Worm (Caenorhabditis elegans) whole organism, L4 larva: ENCODE data around the gene melo-3.
A peak's percentile ranks its signal among the peaks of the same experiment; 100 is the strongest.

Experiments
- D1046.2 ChIP-seq: fragments of 200-800 bp; sonication (Bioruptor generic); IDR thresholded peaks from 2 replicates; pipeline ENCODE4 v1.3.6; 2022; ENCODE audit warnings: missing genetic modification characterization, missing compliant biosample characterization
- F10B5.3 ChIP-seq: sonication (generic microtip); optimal IDR thresholded peaks from 2 replicates; lab custom pipeline; 2016; ENCODE audit warnings: mild to moderate bottlenecking, missing genetic modification characterization, missing compliant biosample characterization
- F37D6.2 ChIP-seq: sonication (generic microtip); optimal IDR thresholded peaks from 2 replicates; lab custom pipeline; 2016; ENCODE audit warnings: mild to moderate bottlenecking, missing genetic modification characterization, missing compliant biosample characterization
- F44E2.7 ChIP-seq: fragments of 200-800 bp; sonication (Bioruptor generic); IDR thresholded peaks from 2 replicates; pipeline ENCODE4 v2.1.2; 2022; ENCODE audit warnings: missing genetic modification characterization, missing compliant biosample characterization
- R02D3.7 ChIP-seq: fragments of 150-350 bp; sonication (generic microtip); optimal IDR thresholded peaks from 3 replicates; lab custom pipeline; 2014; ENCODE audit warnings: missing biosample characterization, missing genetic modification characterization
- Y48G9A.11 ChIP-seq: fragments of 200-800 bp; sonication (Bioruptor generic); IDR thresholded peaks from 2 replicates; pipeline ENCODE4 v1.3.6; 2022; ENCODE audit warnings: missing genetic modification reagents, missing genetic modification characterization, missing compliant biosample characterization
- aly-2 ChIP-seq: sonication (generic microtip); optimal IDR thresholded peaks from 2 replicates; lab custom pipeline; 2018; ENCODE audit warnings: missing biosample characterization, missing genetic modification characterization
- arid-1 ChIP-seq: fragments of 200-800 bp; sonication (Bioruptor generic); conservative IDR thresholded peaks from 2 replicates; pipeline ENCODE4 v1.3.6; 2022; ENCODE audit warnings: missing genetic modification reagents, missing genetic modification characterization, missing compliant biosample characterization
- attf-4 ChIP-seq: sonication (generic microtip); optimal IDR thresholded peaks from 3 replicates; lab custom pipeline; 2017; ENCODE audit warnings: missing biosample characterization, missing genetic modification characterization
- ces-1 ChIP-seq: fragments of 150-350 bp; sonication (generic microtip); optimal IDR thresholded peaks from 4 replicates; lab custom pipeline; 2014; ENCODE audit warnings: missing biosample characterization, missing genetic modification reagents, missing genetic modification characterization
- daf-8 ChIP-seq: fragments of 200-800 bp; sonication (Bioruptor generic); IDR thresholded peaks from 2 replicates; pipeline ENCODE4 v1.3.6; 2022; ENCODE audit warnings: missing genetic modification characterization, missing compliant biosample characterization
- dmd-8 ChIP-seq: fragments of 200-800 bp; sonication (Bioruptor generic); IDR thresholded peaks from 2 replicates; pipeline ENCODE4 v1.3.6; 2022; ENCODE audit warnings: missing genetic modification characterization, missing compliant biosample characterization
- dmd-9 ChIP-seq: fragments of 200-800 bp; sonication (Bioruptor generic); IDR thresholded peaks from 2 replicates; pipeline ENCODE4 v1.3.6; 2022; ENCODE audit warnings: missing genetic modification reagents, missing genetic modification characterization, missing compliant biosample characterization
- dpl-1 ChIP-seq: fragments of 150-350 bp; optimal IDR thresholded peaks from 2 replicates; lab custom pipeline; 2014; ENCODE audit warnings: missing biosample characterization, missing genetic modification reagents, missing genetic modification characterization
- duxl-1 ChIP-seq: sonication (generic microtip); optimal IDR thresholded peaks from 2 replicates; lab custom pipeline; 2016; ENCODE audit warnings: mild to moderate bottlenecking, missing genetic modification characterization, moderate library complexity, missing compliant biosample characterization; ENCODE audit not compliant: poor library complexity
- dve-1 ChIP-seq: sonication (generic microtip); optimal IDR thresholded peaks from 2 replicates; lab custom pipeline; 2017; ENCODE audit warnings: antibody characterized with exemption, mild to moderate bottlenecking, missing genetic modification characterization, missing compliant biosample characterization; ENCODE audit not compliant: insufficient read depth
- hlh-11 ChIP-seq: fragments of 200-800 bp; sonication (Bioruptor generic); optimal IDR thresholded peaks from 2 replicates; lab custom pipeline; 2018; ENCODE audit warnings: mild to moderate bottlenecking, missing genetic modification characterization, missing compliant biosample characterization
- hlh-30 ChIP-seq: sonication (generic microtip); optimal IDR thresholded peaks from 2 replicates; lab custom pipeline; 2017; ENCODE audit warnings: antibody characterized with exemption, mild to moderate bottlenecking, missing genetic modification characterization, missing compliant biosample characterization; ENCODE audit not compliant: insufficient read depth
- jun-1 ChIP-seq: fragments of 150-350 bp; optimal IDR thresholded peaks from 2 replicates; lab custom pipeline; 2014; ENCODE audit warnings: missing biosample characterization, missing genetic modification reagents, missing genetic modification characterization
- lin-1 ChIP-seq: fragments of 200-800 bp; sonication (Bioruptor generic); IDR thresholded peaks from 2 replicates; pipeline ENCODE4 v1.3.6; 2022; ENCODE audit warnings: missing genetic modification reagents, missing genetic modification characterization, missing compliant biosample characterization
- lin-15B ChIP-seq: fragments of 150-350 bp; sonication (generic microtip); optimal IDR thresholded peaks from 3 replicates; lab custom pipeline; 2014; ENCODE audit warnings: missing biosample characterization, missing genetic modification characterization
- lin-38 ChIP-seq: fragments of 200-800 bp; sonication (Bioruptor generic); IDR thresholded peaks from 2 replicates; pipeline ENCODE4 v1.3.6; 2022; ENCODE audit warnings: missing genetic modification reagents, missing genetic modification characterization, missing compliant biosample characterization
- lin-39 ChIP-seq: fragments of 150-350 bp; optimal IDR thresholded peaks from 2 replicates; lab custom pipeline; 2014; ENCODE audit warnings: missing biosample characterization, missing genetic modification reagents, missing genetic modification characterization
- lir-3 ChIP-seq: sonication (generic microtip); optimal IDR thresholded peaks from 2 replicates; lab custom pipeline; 2016; ENCODE audit warnings: mild to moderate bottlenecking, missing genetic modification characterization, missing compliant biosample characterization
- lsy-2 ChIP-seq, 2 experiments: fragments of 150-350 bp in 1 of 2; sonication (generic microtip) in 1 of 2; optimal IDR thresholded peaks; 2 replicates each; lab custom pipeline; 2014 to 2017; ENCODE audit warnings: missing biosample characterization in 2 of 2, missing genetic modification characterization in 2 of 2
- madf-9 ChIP-seq: fragments of 200-800 bp; sonication (Bioruptor generic); conservative IDR thresholded peaks from 2 replicates; pipeline ENCODE4 v1.3.6; 2022; ENCODE audit warnings: missing genetic modification reagents, missing genetic modification characterization, missing compliant biosample characterization
- mdl-1 ChIP-seq, 2 experiments: fragments of 150-350 bp in 1 of 2; sonication (generic microtip) in 1 of 2; optimal IDR thresholded peaks; 2 replicates each; lab custom pipeline; 2014 to 2017; ENCODE audit warnings: missing biosample characterization in 2 of 2, missing genetic modification characterization in 2 of 2
- mdt-29 ChIP-seq: fragments of 200-800 bp; sonication (Bioruptor generic); IDR thresholded peaks from 2 replicates; pipeline ENCODE4 v1.3.6; 2022; ENCODE audit warnings: missing genetic modification reagents, missing genetic modification characterization, missing compliant biosample characterization
- mes-2 ChIP-seq: sonication (generic microtip); optimal IDR thresholded peaks from 2 replicates; lab custom pipeline; 2016; ENCODE audit warnings: missing genotype, mild to moderate bottlenecking, missing genetic modification characterization, missing compliant biosample characterization; ENCODE audit not compliant: poor library complexity, severe bottlenecking
- mxl-2 ChIP-seq: fragments of 200-800 bp; sonication (Bioruptor generic); conservative IDR thresholded peaks from 2 replicates; pipeline ENCODE4 v1.3.6; 2022; ENCODE audit warnings: missing genetic modification reagents, missing genetic modification characterization, missing compliant biosample characterization
- nhr-10 ChIP-seq: fragments of 150-350 bp; optimal IDR thresholded peaks from 2 replicates; lab custom pipeline; 2014; ENCODE audit warnings: missing biosample characterization, missing genetic modification characterization
- nhr-111 ChIP-seq: fragments of 200-800 bp; sonication (Bioruptor generic); optimal IDR thresholded peaks from 2 replicates; lab custom pipeline; 2018; ENCODE audit warnings: mild to moderate bottlenecking, missing genetic modification characterization, missing compliant biosample characterization
- nhr-237 ChIP-seq: sonication (generic microtip); optimal IDR thresholded peaks from 2 replicates; lab custom pipeline; 2017; ENCODE audit warnings: missing biosample characterization, missing genetic modification characterization
- nhr-25 ChIP-seq: sonication (generic microtip); optimal IDR thresholded peaks from 2 replicates; lab custom pipeline; 2017; ENCODE audit warnings: missing genetic modification characterization, mild to moderate bottlenecking, missing compliant biosample characterization, antibody characterized with exemption, moderate library complexity, borderline replicate concordance; ENCODE audit not compliant: insufficient read depth
- nhr-28 ChIP-seq: fragments of 150-350 bp; optimal IDR thresholded peaks from 2 replicates; lab custom pipeline; 2014; ENCODE audit warnings: missing biosample characterization, missing genetic modification characterization
- nhr-42 ChIP-seq: fragments of 200-800 bp; sonication (Bioruptor generic); IDR thresholded peaks from 2 replicates; pipeline ENCODE4 v1.3.6; 2022; ENCODE audit warnings: missing genetic modification characterization, missing compliant biosample characterization
- nhr-48 ChIP-seq: sonication (generic microtip); optimal IDR thresholded peaks from 2 replicates; lab custom pipeline; 2016; ENCODE audit warnings: mild to moderate bottlenecking, missing genetic modification characterization, missing compliant biosample characterization
- nhr-6 ChIP-seq: fragments of 150-350 bp; optimal IDR thresholded peaks from 2 replicates; lab custom pipeline; 2014; ENCODE audit warnings: missing biosample characterization, missing genetic modification characterization
- pha-4 ChIP-seq, 2 experiments: fragments of 150-350 bp in 1 of 2; fragments of 200-800 bp in 1 of 2; sonication (Bioruptor generic) in 1 of 2; IDR thresholded peaks in 1 of 2; optimal IDR thresholded peaks in 1 of 2; 2 replicates each; pipeline versions ENCODE4 v1.3.6 to Lab custom; 2014 to 2022; ENCODE audit warnings: missing genetic modification characterization in 2 of 2, missing genetic modification reagents in 2 of 2, missing biosample characterization in 1 of 2, missing compliant biosample characterization in 1 of 2
- php-3 ChIP-seq: fragments of 200-800 bp; sonication (Bioruptor generic); IDR thresholded peaks from 2 replicates; pipeline ENCODE4 v1.3.6; 2022; ENCODE audit warnings: missing genetic modification reagents, missing genetic modification characterization, missing compliant biosample characterization
- rbr-2 ChIP-seq: sonication (generic microtip); optimal IDR thresholded peaks from 2 replicates; lab custom pipeline; 2016; ENCODE audit warnings: missing genotype, missing genetic modification characterization, missing compliant biosample characterization
- skn-1 ChIP-seq: fragments of 150-350 bp; optimal IDR thresholded peaks from 2 replicates; lab custom pipeline; 2014; ENCODE audit warnings: missing biosample characterization, missing genetic modification characterization
- snpc-1.2 ChIP-seq: fragments of 200-800 bp; sonication (Bioruptor generic); IDR thresholded peaks from 2 replicates; pipeline ENCODE4 v1.3.6; 2022; ENCODE audit warnings: missing genetic modification reagents, missing genetic modification characterization, missing compliant biosample characterization
- spr-1 ChIP-seq: sonication (generic microtip); optimal IDR thresholded peaks from 2 replicates; lab custom pipeline; 2016; ENCODE audit warnings: mild to moderate bottlenecking, missing genetic modification characterization, missing compliant biosample characterization
- spr-3 ChIP-seq: fragments of 200-800 bp; sonication (Bioruptor generic); optimal IDR thresholded peaks from 2 replicates; lab custom pipeline; 2018; ENCODE audit warnings: mild to moderate bottlenecking, missing genetic modification characterization, missing compliant biosample characterization
- tag-97 ChIP-seq: fragments of 200-800 bp; sonication (Bioruptor generic); IDR thresholded peaks from 2 replicates; pipeline ENCODE4 v1.3.6; 2022; ENCODE audit warnings: missing genetic modification characterization, missing compliant biosample characterization
- vab-7 ChIP-seq: fragments of 200-800 bp; sonication (Bioruptor generic); IDR thresholded peaks from 2 replicates; pipeline ENCODE4 v1.3.6; 2022; ENCODE audit warnings: missing genetic modification reagents, missing genetic modification characterization, missing compliant biosample characterization
- zag-1 ChIP-seq: fragments of 150-350 bp; optimal IDR thresholded peaks from 2 replicates; lab custom pipeline; 2014; ENCODE audit warnings: missing biosample characterization, missing genetic modification characterization
- ztf-7 ChIP-seq: fragments of 150-350 bp; optimal IDR thresholded peaks from 2 replicates; lab custom pipeline; 2014; ENCODE audit warnings: missing biosample characterization, missing genetic modification characterization

Gene melo-3

ce11 chrV:15071015-15071810 lies 34.5 kb upstream of the melo-3 start, which contains the start of gene unc-76 (continued):
- TF ChIP-seq nhr-25: no peak
- TF ChIP-seq lir-3: no peak
- TF ChIP-seq hlh-30 (tag; lab: Kevin White, UChicago): peak; percentile 48
- no peak for TF ChIP-seq R02D3.7
- no peak for TF ChIP-seq F10B5.3
- peak; percentile 27 for TF ChIP-seq dpl-1 (GFP tag; lab: Kevin White, UChicago)
- no peak for TF ChIP-seq php-3 (GFP tag; lab: Robert Waterston, UW)
- TF ChIP-seq mdt-29 (GFP tag; lab: Robert Waterston, UW): no peak
- TF ChIP-seq dmd-9 (GFP tag; lab: Robert Waterston, UW): no peak
- TF ChIP-seq ces-1 (GFP tag; lab: Kevin White, UChicago): peak; percentile 56
- no peak for TF ChIP-seq madf-9
- peak; percentile 80 for TF ChIP-seq lin-39 (tag; lab: Kevin White, UChicago)
- peak; percentile 56 for TF ChIP-seq zag-1 (tag; lab: Kevin White, UChicago)
- TF ChIP-seq lsy-2 (tag; optimal IDR thresholded peaks at IDR 0.05; lab: Kevin White, UChicago): peak; percentile 42 to 76
- TF ChIP-seq arid-1 (GFP tag; lab: Robert Waterston, UW): 0 out of 2 replicates have a peak, but pooled peaks have one; percentile 32
- TF ChIP-seq rbr-2 (tag; lab: Kevin White, UChicago): peak; percentile 92
- TF ChIP-seq attf-4 (tag; lab: Kevin White, UChicago): no peak
- TF ChIP-seq F44E2.7 (GFP tag; lab: Robert Waterston, UW): no peak
- TF ChIP-seq nhr-48: no peak
- peak; percentile 55 for TF ChIP-seq nhr-28 (tag; lab: Kevin White, UChicago)
- TF ChIP-seq mxl-2: no peak
- TF ChIP-seq lin-1: no peak
- no peak for TF ChIP-seq skn-1 (tag; lab: Kevin White, UChicago)
- TF ChIP-seq jun-1 (tag; lab: Kevin White, UChicago): no peak
- TF ChIP-seq F37D6.2 (tag; lab: Kevin White, UChicago): peak; percentile 78
- no peak for TF ChIP-seq D1046.2 (GFP tag; lab: Robert Waterston, UW)
- TF ChIP-seq mes-2 (tag; lab: Kevin White, UChicago): peak; percentile 48
- TF ChIP-seq nhr-42 (GFP tag; lab: Robert Waterston, UW): no peak
- no peak for TF ChIP-seq daf-8
- no peak for TF ChIP-seq nhr-237 (tag; lab: Kevin White, UChicago)
- TF ChIP-seq mdl-1 (tag; optimal IDR thresholded peaks at IDR 0.05; lab: Kevin White, UChicago): peak; percentile 2 to 31
- peak; percentile 23; the same call in 1 of the 2 replicates for TF ChIP-seq pha-4 (GFP tag; IDR thresholded peaks at IDR 0.05; lab: Robert Waterston, UW)
- peak; percentile 20 for TF ChIP-seq pha-4 (tag; optimal IDR thresholded peaks at IDR 0.05; lab: Kevin White, UChicago)
- TF ChIP-seq Y48G9A.11: no peak
- TF ChIP-seq aly-2 (tag; lab: Kevin White, UChicago): no peak
- no peak for TF ChIP-seq tag-97
- TF ChIP-seq duxl-1 (tag; lab: Kevin White, UChicago): no peak
- no peak for TF ChIP-seq snpc-1.2 (GFP tag; lab: Robert Waterston, UW)
- TF ChIP-seq vab-7 (GFP tag; lab: Robert Waterston, UW): no peak
- TF ChIP-seq lin-15B (tag; lab: Kevin White, UChicago): no peak
- TF ChIP-seq nhr-111 (GFP tag; lab: Kevin White, UChicago): no peak
- TF ChIP-seq nhr-10 (tag; lab: Kevin White, UChicago): no peak
- peak; percentile 72 for TF ChIP-seq dve-1 (tag; lab: Kevin White, UChicago)
- TF ChIP-seq ztf-7: no peak
- peak; percentile 87 for TF ChIP-seq nhr-6 (tag; lab: Kevin White, UChicago)
- TF ChIP-seq spr-3: no peak
- TF ChIP-seq hlh-11: peak; percentile 68
- peak; percentile 21; the same call in 1 of the 2 replicates for TF ChIP-seq lin-38 (GFP tag; lab: Robert Waterston, UW)
- no peak for TF ChIP-seq dmd-8
- TF ChIP-seq spr-1 (tag; lab: Kevin White, UChicago): no peak
